Worm (Caenorhabditis elegans) whole organism, early embryonic: ENCODE data around the gene K02G10.5.

ENCODE experiments used
- B0310.2 ChIP-seq: sonication (generic microtip); optimal IDR thresholded peaks from 2 replicates; lab custom pipeline; 2016; ENCODE audit warnings: mild to moderate bottlenecking, missing genetic modification characterization, missing compliant biosample characterization
- F13C5.2 ChIP-seq: sonication (generic microtip); optimal IDR thresholded peaks from 2 replicates; lab custom pipeline; 2017; ENCODE audit warnings: mild to moderate bottlenecking, missing genetic modification characterization, inconsistent platforms, missing compliant biosample characterization
- ama-1 ChIP-seq: fragments of 150-350 bp; optimal IDR thresholded peaks from 2 replicates; lab custom pipeline; 2014
- ceh-13 ChIP-seq: fragments of 200-800 bp; sonication (Bioruptor generic); optimal IDR thresholded peaks from 2 replicates; lab custom pipeline; 2018; ENCODE audit warnings: mild to moderate bottlenecking, missing genetic modification characterization, missing compliant biosample characterization
- ceh-36 ChIP-seq: sonication (generic microtip); optimal IDR thresholded peaks from 2 replicates; lab custom pipeline; 2016; ENCODE audit warnings: missing genetic modification characterization, inconsistent platforms, missing compliant biosample characterization
- ets-7 ChIP-seq: sonication (generic microtip); optimal IDR thresholded peaks from 2 replicates; lab custom pipeline; 2016; ENCODE audit warnings: missing genotype, missing genetic modification characterization, missing compliant biosample characterization
- hnd-1 ChIP-seq: sonication (generic microtip); optimal IDR thresholded peaks from 2 replicates; lab custom pipeline; 2016; ENCODE audit warnings: missing genetic modification characterization, missing compliant biosample characterization
- pes-1 ChIP-seq: fragments of 200-800 bp; sonication (Bioruptor generic); IDR thresholded peaks from 2 replicates; pipeline ENCODE4 v1.3.6; 2022; ENCODE audit warnings: missing genetic modification reagents, missing genetic modification characterization, missing compliant biosample characterization
- tra-4 ChIP-seq: sonication (generic microtip); optimal IDR thresholded peaks from 2 replicates; lab custom pipeline; 2017; ENCODE audit warnings: missing genetic modification characterization, missing compliant biosample characterization

DNA sequence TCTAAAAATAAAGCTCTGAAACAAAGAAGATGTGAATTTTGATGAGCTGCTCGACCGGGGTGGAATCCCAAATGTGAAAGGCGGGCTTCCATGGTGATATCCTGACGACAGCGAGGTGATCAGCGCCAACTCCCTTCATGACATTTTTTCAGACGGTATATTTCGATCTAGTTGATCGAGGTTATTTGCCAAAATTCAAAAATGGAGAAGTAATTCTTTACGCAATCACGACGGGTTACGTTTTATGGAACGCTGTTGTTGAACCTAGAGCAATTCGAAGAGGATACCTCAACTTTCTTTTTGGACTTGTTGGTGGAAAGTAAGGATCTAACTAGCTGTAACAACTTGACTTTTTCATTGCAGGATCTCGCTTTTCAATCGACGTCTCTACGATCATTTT, 14.3 kb downstream of the K02G10.5 start:
- TF ChIP-seq ama-1 (lab: Kevin White, UChicago) (no peak), hnd-1 (no peak), F13C5.2 (tag; lab: Kevin White, UChicago) (no peak), ets-7 (no peak), ceh-36 (tag; lab: Kevin White, UChicago) (no peak), pes-1 (GFP tag; lab: Robert Waterston, UW) (no peak), B0310.2 (tag; lab: Kevin White, UChicago) (no peak), ceh-13 (no peak), tra-4 (tag; lab: Kevin White, UChicago) (no peak)
